Fruit fly (Drosophila melanogaster) whole organism, pupa: Measurements from ENCODE around the gene Akr1B.
A peak's percentile ranks its signal among the peaks of the same experiment; 100 is the strongest.

Experiments
- CG10348 ChIP-seq: fragments of 200-800 bp; sonication (Bioruptor generic); IDR thresholded peaks from 2 replicates; pipeline ENCODE4 v1.3.6; 2022; ENCODE audit warnings: missing biosample characterization, missing genetic modification characterization
- CG12605 ChIP-seq: fragments of 200-800 bp; sonication (Bioruptor generic); IDR thresholded peaks from 2 replicates; pipeline ENCODE4 v1.3.6; 2022; ENCODE audit warnings: missing biosample characterization, missing genetic modification characterization
- CG13204 ChIP-seq: fragments of 200-800 bp; sonication (Bioruptor generic); optimal IDR thresholded peaks from 2 replicates; lab custom pipeline; 2018; ENCODE audit warnings: missing biosample characterization, mild to moderate bottlenecking, missing genetic modification characterization, moderate library complexity
- CG14655 ChIP-seq: fragments of 200-800 bp; sonication (Bioruptor generic); optimal IDR thresholded peaks from 3 replicates; lab custom pipeline; 2017; ENCODE audit warnings: mild to moderate bottlenecking, missing biosample characterization, missing genetic modification reagents, missing genetic modification characterization
- CG15710 ChIP-seq: fragments of 200-800 bp; sonication (Bioruptor generic); optimal IDR thresholded peaks from 2 replicates; lab custom pipeline; 2018; ENCODE audit warnings: missing biosample characterization, mild to moderate bottlenecking, missing genetic modification characterization, moderate library complexity
- CG17806 ChIP-seq: fragments of 200-800 bp; sonication (Bioruptor generic); optimal IDR thresholded peaks from 2 replicates; lab custom pipeline; 2018; ENCODE audit warnings: missing biosample characterization, mild to moderate bottlenecking, missing genetic modification characterization, moderate library complexity
- CG32121 ChIP-seq: fragments of 200-800 bp; sonication (Bioruptor generic); IDR thresholded peaks from 2 replicates; pipeline ENCODE4 v1.3.6; 2022; ENCODE audit warnings: missing biosample characterization, missing genetic modification characterization
- CG34367 ChIP-seq: fragments of 200-800 bp; sonication (Bioruptor generic); optimal IDR thresholded peaks from 2 replicates; lab custom pipeline; 2018; ENCODE audit warnings: missing biosample characterization, mild to moderate bottlenecking, missing genetic modification characterization
- CG4496 ChIP-seq: fragments of 200-800 bp; sonication (Bioruptor generic); IDR thresholded peaks from 3 replicates; pipeline ENCODE4 v1.3.6; 2022; ENCODE audit warnings: missing biosample characterization, missing genetic modification characterization
- CG8159 ChIP-seq: fragments of 200-800 bp; sonication (Bioruptor generic); optimal IDR thresholded peaks from 3 replicates; lab custom pipeline; 2018; ENCODE audit warnings: missing biosample characterization, mild to moderate bottlenecking, missing genetic modification characterization, moderate library complexity
- CG8301 ChIP-seq: fragments of 200-800 bp; sonication (Bioruptor generic); optimal IDR thresholded peaks from 2 replicates; lab custom pipeline; 2018; ENCODE audit warnings: missing biosample characterization, mild to moderate bottlenecking, missing genetic modification characterization
- CG9948 ChIP-seq: fragments of 200-800 bp; sonication (Bioruptor generic); optimal IDR thresholded peaks from 2 replicates; lab custom pipeline; 2018; ENCODE audit warnings: missing biosample characterization, mild to moderate bottlenecking, missing genetic modification characterization, moderate library complexity
- D1 ChIP-seq: fragments of 200-800 bp; sonication (Bioruptor generic); optimal IDR thresholded peaks from 2 replicates; lab custom pipeline; 2018; ENCODE audit warnings: missing biosample characterization, mild to moderate bottlenecking, missing genetic modification characterization, moderate library complexity
- EcR ChIP-seq: fragments of 200-800 bp; sonication (Bioruptor generic); optimal IDR thresholded peaks from 3 replicates; lab custom pipeline; 2019; ENCODE audit warnings: missing biosample characterization, missing genetic modification characterization, mild to moderate bottlenecking, moderate library complexity, missing genetic modification reagents
- Ets98B ChIP-seq: fragments of 200-800 bp; sonication (Bioruptor generic); IDR thresholded peaks from 2 replicates; pipeline ENCODE4 v1.3.6; 2022; ENCODE audit warnings: missing biosample characterization, missing genetic modification characterization
- Pif1A ChIP-seq: fragments of 200-800 bp; sonication (Bioruptor generic); optimal IDR thresholded peaks from 3 replicates; lab custom pipeline; 2016; ENCODE audit warnings: missing biosample characterization, missing genetic modification characterization
- Pif1B ChIP-seq: fragments of 200-800 bp; sonication (Bioruptor generic); optimal IDR thresholded peaks from 3 replicates; lab custom pipeline; 2016; ENCODE audit warnings: missing biosample characterization, missing genetic modification characterization
- Snoo ChIP-seq: fragments of 200-800 bp; sonication (Bioruptor generic); optimal IDR thresholded peaks from 3 replicates; lab custom pipeline; 2017; ENCODE audit warnings: missing biosample characterization, mild to moderate bottlenecking, missing genetic modification characterization, inconsistent platforms
- fd96Ca ChIP-seq: fragments of 200-800 bp; sonication (Bioruptor generic); IDR thresholded peaks from 3 replicates; pipeline ENCODE4 v1.3.6; 2022; ENCODE audit warnings: missing biosample characterization, missing genetic modification characterization
- gl ChIP-seq: fragments of 200-800 bp; sonication (Bioruptor generic); optimal IDR thresholded peaks from 2 replicates; lab custom pipeline; 2018; ENCODE audit warnings: missing biosample characterization, mild to moderate bottlenecking, missing genetic modification characterization
- rn ChIP-seq: fragments of 200-800 bp; sonication (Bioruptor generic); IDR thresholded peaks from 2 replicates; pipeline ENCODE4 v1.3.6; 2022; ENCODE audit warnings: missing biosample characterization, missing genetic modification characterization

The Akr1B gene

DNA sequence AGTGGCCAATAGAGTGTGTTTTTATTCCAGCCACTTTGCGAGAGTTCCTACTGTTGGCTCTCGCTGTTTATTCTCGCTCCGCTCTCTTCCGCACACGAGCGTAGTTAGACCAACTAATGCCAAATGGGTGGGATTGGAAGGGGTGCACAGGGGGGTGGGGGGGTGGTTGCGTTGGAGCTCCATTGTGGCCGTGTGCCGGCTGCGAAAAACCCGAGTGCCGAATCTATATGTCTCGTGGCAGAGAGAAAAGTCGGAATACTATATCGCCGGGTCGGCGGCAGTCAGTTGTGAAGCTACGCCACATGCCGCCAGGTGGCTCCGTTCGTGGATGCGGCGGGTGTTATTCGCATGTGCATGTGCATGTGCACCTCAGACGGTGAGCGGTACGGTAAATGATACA is 23.0 kb downstream of the Akr1B start:
- no peak for TF ChIP-seq CG34367 (tag; lab: Kevin White, UChicago)
- TF ChIP-seq D1 (tag; lab: Kevin White, UChicago) = no peak
- no peak for TF ChIP-seq Pif1B (GFP tag; lab: Kevin White, UChicago)
- 0 out of 2 replicates have a peak, but pooled peaks have one; percentile 8 for TF ChIP-seq Ets98B (GFP tag; lab: Robert Waterston, UW)
- no peak for TF ChIP-seq CG8159 (tag; lab: Kevin White, UChicago)
- TF ChIP-seq CG4496 (GFP tag; lab: Robert Waterston, UW) = peak; percentile 44; the same call in 1 of the 3 replicates
- no peak for TF ChIP-seq CG14655 (GFP tag; lab: Kevin White, UChicago)
- TF ChIP-seq CG15710 (tag; lab: Kevin White, UChicago) = no peak
- TF ChIP-seq CG10348 (GFP tag; lab: Robert Waterston, UW) = no peak
- peak; percentile 28; the same call in 1 of the 2 replicates for TF ChIP-seq CG32121 (GFP tag; lab: Robert Waterston, UW)
- TF ChIP-seq fd96Ca = 0 out of 3 replicates have a peak, but pooled peaks have one; percentile 16
- TF ChIP-seq gl (tag; lab: Kevin White, UChicago) = no peak
- TF ChIP-seq EcR (GFP tag; lab: Kevin White, UChicago) = no peak
- no peak for TF ChIP-seq CG8301 (tag; lab: Kevin White, UChicago)
- no peak for TF ChIP-seq CG13204
- no peak for TF ChIP-seq CG17806 (tag; lab: Kevin White, UChicago)

DNA sequence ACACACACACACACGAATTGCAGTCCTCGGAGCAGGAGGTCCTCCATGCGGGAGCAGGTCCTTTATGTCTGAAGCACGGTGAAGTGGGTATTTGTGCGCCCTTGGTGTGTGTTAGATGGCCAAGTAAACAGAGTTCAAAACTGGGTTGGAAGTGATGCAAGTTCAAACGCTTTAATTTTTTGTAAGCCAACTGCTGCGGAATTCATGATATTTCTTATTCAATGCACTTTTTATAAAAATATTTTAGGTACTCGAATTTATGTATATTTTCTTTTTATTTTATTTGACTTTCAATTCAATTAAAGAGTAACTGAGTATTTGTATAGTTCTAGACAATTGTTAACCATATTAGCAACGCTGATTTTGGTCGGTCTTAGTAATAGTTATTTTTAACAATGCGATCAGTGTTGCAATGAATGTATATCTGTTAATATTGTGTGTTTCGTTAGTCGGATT is 24.2 kb downstream of the Akr1B start, which contains the start of the genes CG14137 and CG46394:
TSS of gene CG14137 (minus strand) at position 101 of the 456 bp plus-strand sequence.
TSS of gene CG46394 (plus strand) at position 406 of the 456 bp plus-strand sequence.
- TF ChIP-seq Pif1A (GFP tag; lab: Kevin White, UChicago) (no peak), rn (no peak), CG9948 (tag; lab: Kevin White, UChicago) (no peak), CG8159 (tag; lab: Kevin White, UChicago) (no peak), CG15710 (tag; lab: Kevin White, UChicago) (no peak)

DNA sequence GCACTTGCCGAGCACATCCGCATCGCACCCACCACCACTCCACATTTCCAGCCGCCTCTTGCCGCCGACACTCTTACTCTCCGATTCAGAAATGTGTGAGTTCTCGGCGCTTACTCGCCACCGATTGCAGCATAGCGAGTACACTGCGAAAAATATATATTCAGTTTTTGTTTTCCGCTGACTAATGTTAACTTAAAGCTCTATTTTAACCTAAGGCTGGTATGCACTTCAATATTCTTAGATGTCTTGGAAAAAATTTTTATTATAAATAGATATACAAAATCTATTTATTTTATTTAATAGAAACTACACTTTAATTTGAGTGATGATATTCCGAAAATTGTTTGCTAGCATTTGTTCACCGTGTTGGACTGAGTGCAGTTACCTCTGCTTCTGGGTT is 24.9 kb downstream of the Akr1B start:
- peak; percentile 38 for TF ChIP-seq CG9948 (tag; lab: Kevin White, UChicago)
- TF ChIP-seq CG34367 (tag; lab: Kevin White, UChicago) = peak; percentile 18
- no peak for TF ChIP-seq CG8301 (tag; lab: Kevin White, UChicago)
- TF ChIP-seq CG17806 (tag; lab: Kevin White, UChicago) = peak; percentile 34
- TF ChIP-seq CG12605 (GFP tag; lab: Robert Waterston, UW) = no peak
- no peak for TF ChIP-seq fd96Ca
- peak; percentile 52 for TF ChIP-seq EcR (GFP tag; lab: Kevin White, UChicago)
- no peak for TF ChIP-seq rn
- no peak for TF ChIP-seq CG32121 (GFP tag; lab: Robert Waterston, UW)
- peak; percentile 52 for TF ChIP-seq CG8159 (tag; lab: Kevin White, UChicago)
- TF ChIP-seq CG13204 = peak; percentile 29
- peak; percentile 2 for TF ChIP-seq Pif1B (GFP tag; lab: Kevin White, UChicago)
- 0 out of 3 replicates have a peak, but pooled peaks have one; percentile 22 for TF ChIP-seq CG4496 (GFP tag; lab: Robert Waterston, UW)
- peak; percentile 18 for TF ChIP-seq CG14655 (GFP tag; lab: Kevin White, UChicago)
- TF ChIP-seq D1 (tag; lab: Kevin White, UChicago) = no peak
- TF ChIP-seq Pif1A (GFP tag; lab: Kevin White, UChicago) = no peak
- TF ChIP-seq gl (tag; lab: Kevin White, UChicago) = no peak
- no peak for TF ChIP-seq Ets98B (GFP tag; lab: Robert Waterston, UW)
- TF ChIP-seq CG10348 (GFP tag; lab: Robert Waterston, UW) = no peak
- peak; percentile 61 for TF ChIP-seq CG15710 (tag; lab: Kevin White, UChicago)
- TF ChIP-seq Snoo (tag; lab: Kevin White, UChicago) = peak; percentile 22

DNA sequence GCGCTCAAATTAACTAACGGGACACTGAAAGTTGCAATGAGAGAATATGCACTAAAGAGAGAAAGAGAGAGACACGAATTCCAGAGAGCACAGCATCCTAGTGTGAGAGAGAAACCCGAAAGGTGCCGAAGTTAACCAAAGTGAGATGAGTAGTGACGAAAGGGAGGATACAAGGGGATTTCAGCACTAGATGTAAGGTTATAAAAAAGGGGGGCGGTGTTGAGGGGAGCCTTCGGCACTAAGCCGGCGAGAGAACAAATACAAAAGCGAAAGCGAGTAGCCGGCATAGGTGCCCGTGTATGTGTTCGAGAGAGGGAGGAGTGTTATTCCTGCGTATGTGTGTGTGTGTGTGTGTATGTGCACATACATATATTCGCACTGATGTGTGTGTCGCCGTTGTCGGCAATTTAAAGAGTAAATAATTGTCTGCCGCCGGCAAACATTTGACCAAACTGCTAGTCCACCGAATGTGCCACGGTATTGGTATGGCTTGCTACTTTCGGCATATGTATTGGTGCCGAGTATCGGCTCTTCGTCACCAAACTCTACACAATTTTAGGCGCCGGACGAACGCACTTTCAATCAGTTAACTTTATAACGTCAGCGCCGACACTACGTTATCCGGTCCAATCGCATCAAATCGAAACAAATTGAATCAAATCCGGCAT is 27.5 kb downstream of the Akr1B start, which contains the start of gene CG7368:
TSS of gene CG7368 (plus strand) at position 618 of the 668 bp plus-strand sequence.
- TF ChIP-seq CG15710 (tag; lab: Kevin White, UChicago) = no peak
- no peak for TF ChIP-seq CG8159 (tag; lab: Kevin White, UChicago)
- no peak for TF ChIP-seq CG32121 (GFP tag; lab: Robert Waterston, UW)
- TF ChIP-seq Pif1B (GFP tag; lab: Kevin White, UChicago) = no peak
- no peak for TF ChIP-seq CG10348 (GFP tag; lab: Robert Waterston, UW)
- TF ChIP-seq CG13204 = peak; percentile 14
- TF ChIP-seq, all 21 proteins: peak for 1

DNA sequence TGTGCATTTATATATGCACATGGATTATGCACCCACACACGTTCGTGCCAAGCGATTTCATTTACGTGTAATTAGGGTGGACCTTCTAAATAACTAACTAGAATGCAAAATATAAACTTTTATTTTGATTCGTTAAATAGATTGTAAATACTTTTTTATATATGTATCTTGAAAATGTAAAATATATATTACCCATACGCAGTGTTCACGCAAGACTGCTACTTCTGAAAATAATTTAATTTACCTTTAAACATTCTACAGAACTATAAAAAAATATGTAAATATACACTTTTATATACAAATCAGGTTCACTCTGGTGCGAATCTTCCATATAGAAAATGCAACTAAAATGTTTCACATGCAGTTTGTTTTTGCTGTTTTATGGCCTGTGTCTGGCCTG is 30.4 kb downstream of the Akr1B start:
- no peak for TF ChIP-seq EcR (GFP tag; lab: Kevin White, UChicago)
- no peak for TF ChIP-seq gl (tag; lab: Kevin White, UChicago)
- TF ChIP-seq Ets98B (GFP tag; lab: Robert Waterston, UW) = peak; percentile 28; the same call in 1 of the 2 replicates
- peak; percentile 55 for TF ChIP-seq CG4496 (GFP tag; lab: Robert Waterston, UW)
- peak; percentile 23 for TF ChIP-seq CG34367 (tag; lab: Kevin White, UChicago)
- TF ChIP-seq D1 (tag; lab: Kevin White, UChicago) = no peak
- TF ChIP-seq CG15710 (tag; lab: Kevin White, UChicago) = peak; percentile 46
- TF ChIP-seq CG17806 (tag; lab: Kevin White, UChicago) = peak; percentile 35
- TF ChIP-seq CG14655 (GFP tag; lab: Kevin White, UChicago) = peak; percentile 35
- TF ChIP-seq CG8159 (tag; lab: Kevin White, UChicago) = peak; percentile 86
- TF ChIP-seq CG13204 = no peak
- peak; percentile 27 for TF ChIP-seq CG8301 (tag; lab: Kevin White, UChicago)
- TF ChIP-seq CG10348 (GFP tag; lab: Robert Waterston, UW) = no peak
- TF ChIP-seq Pif1B (GFP tag; lab: Kevin White, UChicago) = peak; percentile 3
- no peak for TF ChIP-seq Pif1A (GFP tag; lab: Kevin White, UChicago)
- no peak for TF ChIP-seq rn
- peak; percentile 61 for TF ChIP-seq CG32121 (GFP tag; lab: Robert Waterston, UW)
- TF ChIP-seq CG9948 (tag; lab: Kevin White, UChicago) = peak; percentile 40
- no peak for TF ChIP-seq fd96Ca
